Worm (Caenorhabditis elegans) whole organism, early embryonic: ENCODE data around the gene C08G5.6.

ENCODE experiments used
- aly-1 ChIP-seq: sonication (generic microtip); optimal IDR thresholded peaks from 2 replicates; lab custom pipeline; 2016; ENCODE audit warnings: missing genetic modification characterization, missing compliant biosample characterization
- ama-1 ChIP-seq: fragments of 150-350 bp; optimal IDR thresholded peaks from 2 replicates; lab custom pipeline; 2014
- ceh-13 ChIP-seq: fragments of 200-800 bp; sonication (Bioruptor generic); optimal IDR thresholded peaks from 2 replicates; lab custom pipeline; 2018; ENCODE audit warnings: mild to moderate bottlenecking, missing genetic modification characterization, missing compliant biosample characterization
- ceh-36 ChIP-seq: sonication (generic microtip); optimal IDR thresholded peaks from 2 replicates; lab custom pipeline; 2016; ENCODE audit warnings: missing genetic modification characterization, inconsistent platforms, missing compliant biosample characterization
- flt-1 ChIP-seq: fragments of 200-800 bp; sonication (Bioruptor generic); IDR thresholded peaks from 2 replicates; pipeline ENCODE4 v1.3.6; 2022; ENCODE audit warnings: missing genetic modification characterization, missing compliant biosample characterization
- hmbx-1 ChIP-seq: sonication (generic microtip); optimal IDR thresholded peaks from 2 replicates; lab custom pipeline; 2016; ENCODE audit warnings: mild to moderate bottlenecking, missing genetic modification characterization, missing compliant biosample characterization
- hmg-4 ChIP-seq: fragments of 200-800 bp; sonication (Bioruptor generic); optimal IDR thresholded peaks from 2 replicates; lab custom pipeline; 2018; ENCODE audit warnings: mild to moderate bottlenecking, missing genetic modification characterization, missing compliant biosample characterization
- hnd-1 ChIP-seq: sonication (generic microtip); optimal IDR thresholded peaks from 2 replicates; lab custom pipeline; 2016; ENCODE audit warnings: missing genetic modification characterization, missing compliant biosample characterization
- pes-1 ChIP-seq: fragments of 200-800 bp; sonication (Bioruptor generic); IDR thresholded peaks from 2 replicates; pipeline ENCODE4 v1.3.6; 2022; ENCODE audit warnings: missing genetic modification reagents, missing genetic modification characterization, missing compliant biosample characterization
- scrt-1 ChIP-seq: fragments of 200-800 bp; sonication (Bioruptor generic); IDR thresholded peaks from 2 replicates; pipeline ENCODE4 v1.3.6; 2022; ENCODE audit warnings: missing genetic modification characterization, missing compliant biosample characterization
- sea-1 ChIP-seq: fragments of 200-800 bp; sonication (Bioruptor generic); conservative IDR thresholded peaks from 2 replicates; pipeline ENCODE4 v1.3.6; 2022; ENCODE audit warnings: missing genetic modification characterization, missing compliant biosample characterization
- tbx-11 ChIP-seq: fragments of 200-800 bp; sonication (Bioruptor generic); IDR thresholded peaks from 2 replicates; pipeline ENCODE4 v1.3.6; 2022; ENCODE audit warnings: missing genetic modification characterization, missing compliant biosample characterization
- tbx-37 ChIP-seq: fragments of 200-800 bp; sonication (Bioruptor generic); conservative IDR thresholded peaks from 2 replicates; pipeline ENCODE4 v1.3.6; 2022; ENCODE audit warnings: missing genetic modification reagents, missing genetic modification characterization, missing compliant biosample characterization
- tra-4 ChIP-seq: sonication (generic microtip); optimal IDR thresholded peaks from 2 replicates; lab custom pipeline; 2017; ENCODE audit warnings: missing genetic modification characterization, missing compliant biosample characterization

DNA sequence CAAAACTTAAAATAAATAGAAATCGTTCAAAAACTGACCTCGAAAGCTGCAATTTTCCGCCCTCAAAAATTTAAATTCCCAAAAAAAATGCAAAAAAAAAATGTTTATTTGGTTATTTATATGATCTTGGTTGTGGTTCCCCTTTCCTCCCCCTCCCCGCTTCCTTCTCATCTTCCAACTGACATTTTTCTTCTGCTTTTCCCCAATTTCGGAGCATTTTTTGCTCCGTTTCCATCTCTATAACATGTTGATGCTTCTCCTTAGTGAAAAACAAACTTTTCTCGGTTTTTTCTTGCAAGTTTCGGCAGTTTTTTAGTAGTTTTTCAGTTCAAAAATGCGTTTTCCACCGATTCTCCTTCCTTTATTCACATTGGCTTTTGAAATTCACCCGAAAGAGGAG lies 4.7 kb downstream of the C08G5.6 start, which contains the start of gene Y39F10A.1:
- TF ChIP-seq ceh-13 = no peak
- no peak for TF ChIP-seq flt-1
- no peak for TF ChIP-seq hmg-4 (GFP tag; lab: Kevin White, UChicago)
- TF ChIP-seq tbx-11 (GFP tag; lab: Robert Waterston, UW) = no peak
- TF ChIP-seq sea-1 (GFP tag; lab: Robert Waterston, UW) = no peak
- TF ChIP-seq ama-1 (lab: Kevin White, UChicago) = no peak
- TF ChIP-seq ceh-36 = no peak
- TF ChIP-seq tbx-37 (GFP tag; lab: Robert Waterston, UW) = no peak
- no peak for TF ChIP-seq aly-1 (tag; lab: Kevin White, UChicago)
- no peak for TF ChIP-seq hmbx-1 (tag; lab: Kevin White, UChicago)
- no peak for TF ChIP-seq pes-1 (GFP tag; lab: Robert Waterston, UW)
- no peak for TF ChIP-seq scrt-1
- no peak for TF ChIP-seq tra-4 (tag; lab: Kevin White, UChicago)
- TF ChIP-seq hnd-1 = no peak
